Worm (Caenorhabditis elegans): ENCODE data around the gene sri-72.

sri-72 gene

ce11 chrV:519445-519844 is 48.6 kb downstream of the sri-72 start, which contains the start of gene nhr-210:
Gene nhr-210 (minus strand): TSS chrV:519545.
- TF ChIP-seq ceh-22 (tag; optimal IDR thresholded peaks at IDR 0.05) (no peak), lim-6 (tag; optimal IDR thresholded peaks at IDR 0.05) (no peak), nhr-11 (tag; optimal IDR thresholded peaks at IDR 0.05) (no peak), che-1 (tag; optimal IDR thresholded peaks at IDR 0.05) (no peak), zip-5 (tag; optimal IDR thresholded peaks at IDR 0.05) (no peak), npax-4 (tag; optimal IDR thresholded peaks at IDR 0.05) (no peak), unc-86 (tag; optimal IDR thresholded peaks at IDR 0.05) (no peak), pqm-1 (tag; optimal IDR thresholded peaks at IDR 0.05) (no peak), C38D4.7 (GFP tag; optimal IDR thresholded peaks at IDR 0.05) (no peak), F13H6.1 (tag; optimal IDR thresholded peaks at IDR 0.05) (no peak), ceh-18 (tag; optimal IDR thresholded peaks at IDR 0.05) (no peak), hlh-6 (tag; optimal IDR thresholded peaks at IDR 0.05) (no peak), pax-1 (tag; optimal IDR thresholded peaks at IDR 0.05) (no peak)
